Worm (Caenorhabditis elegans) whole organism, L3 larva: ENCODE data around the gene acs-11.

Source experiments
- R02D3.7 ChIP-seq: fragments of 150-350 bp; optimal IDR thresholded peaks from 2 replicates; lab custom pipeline; 2014; ENCODE audit warnings: missing biosample characterization, missing genetic modification characterization
- aly-2 ChIP-seq: fragments of 150-350 bp; optimal IDR thresholded peaks from 2 replicates; lab custom pipeline; 2014; ENCODE audit warnings: missing biosample characterization, missing genetic modification characterization
- ama-1 ChIP-seq: fragments of 150-350 bp; optimal IDR thresholded peaks from 2 replicates; lab custom pipeline; 2018
- ceh-82 ChIP-seq: fragments of 150-350 bp; optimal IDR thresholded peaks from 2 replicates; lab custom pipeline; 2014; ENCODE audit warnings: missing biosample characterization, missing genetic modification characterization
- ceh-9 ChIP-seq: sonication (generic microtip); optimal IDR thresholded peaks from 2 replicates; lab custom pipeline; 2018; ENCODE audit warnings: missing biosample characterization, missing genetic modification characterization
- egl-27 ChIP-seq: sonication (generic microtip); optimal IDR thresholded peaks from 4 replicates; lab custom pipeline; 2017; ENCODE audit warnings: missing biosample characterization, missing genetic modification reagents, missing genetic modification characterization
- elt-1 ChIP-seq: fragments of 150-350 bp; optimal IDR thresholded peaks from 2 replicates; lab custom pipeline; 2014; ENCODE audit warnings: missing biosample characterization, missing genetic modification characterization
- elt-2 ChIP-seq: sonication (generic microtip); optimal IDR thresholded peaks from 2 replicates; lab custom pipeline; 2016; ENCODE audit warnings: missing genetic modification reagents, mild to moderate bottlenecking, missing genetic modification characterization, missing compliant biosample characterization
- eor-1 ChIP-seq, 2 experiments: fragments of 150-350 bp; optimal IDR thresholded peaks; 2 replicates each; lab custom pipeline; 2014 to 2018; ENCODE audit warnings: missing biosample characterization in 2 of 2, missing genetic modification characterization in 2 of 2
- fkh-2 ChIP-seq: fragments of 150-350 bp; optimal IDR thresholded peaks from 2 replicates; lab custom pipeline; 2014; ENCODE audit warnings: missing biosample characterization, missing genetic modification reagents, missing genetic modification characterization
- fos-1 ChIP-seq: fragments of 150-350 bp; optimal IDR thresholded peaks from 2 replicates; lab custom pipeline; 2014; ENCODE audit warnings: missing biosample characterization, missing genetic modification characterization
- hmg-11 ChIP-seq: sonication (generic microtip); optimal IDR thresholded peaks from 2 replicates; lab custom pipeline; 2016; ENCODE audit warnings: missing genetic modification characterization, missing compliant biosample characterization
- jun-1 ChIP-seq: fragments of 150-350 bp; optimal IDR thresholded peaks from 2 replicates; lab custom pipeline; 2014; ENCODE audit warnings: missing biosample characterization, missing genetic modification reagents, missing genetic modification characterization
- lin-39 ChIP-seq: fragments of 150-350 bp; optimal IDR thresholded peaks from 2 replicates; lab custom pipeline; 2018; ENCODE audit warnings: missing biosample characterization, missing genetic modification reagents, missing genetic modification characterization
- lsy-12 ChIP-seq: sonication (generic microtip); optimal IDR thresholded peaks from 2 replicates; lab custom pipeline; 2016; ENCODE audit warnings: mild to moderate bottlenecking, missing genetic modification characterization, missing compliant biosample characterization
- mdl-1 ChIP-seq: fragments of 150-350 bp; optimal IDR thresholded peaks from 2 replicates; lab custom pipeline; 2014; ENCODE audit warnings: missing biosample characterization, missing genetic modification characterization
- nhr-11 ChIP-seq: fragments of 150-350 bp; optimal IDR thresholded peaks from 2 replicates; lab custom pipeline; 2014; ENCODE audit warnings: missing biosample characterization, missing genetic modification characterization
- nhr-12 ChIP-seq: fragments of 150-350 bp; optimal IDR thresholded peaks from 2 replicates; lab custom pipeline; 2014; ENCODE audit warnings: missing biosample characterization, missing genetic modification characterization
- nhr-23 ChIP-seq: fragments of 150-350 bp; optimal IDR thresholded peaks from 2 replicates; lab custom pipeline; 2014; ENCODE audit warnings: missing biosample characterization, missing genetic modification reagents, missing genetic modification characterization
- nhr-25 ChIP-seq: sonication (generic microtip); optimal IDR thresholded peaks from 2 replicates; lab custom pipeline; 2017; ENCODE audit warnings: missing biosample characterization, missing genetic modification characterization
- nhr-28 ChIP-seq: fragments of 150-350 bp; optimal IDR thresholded peaks from 2 replicates; lab custom pipeline; 2014; ENCODE audit warnings: missing biosample characterization, missing genetic modification characterization
- nhr-76 ChIP-seq: fragments of 150-350 bp; sonication (generic microtip); optimal IDR thresholded peaks from 5 replicates; lab custom pipeline; 2014; ENCODE audit warnings: missing biosample characterization, missing genetic modification characterization
- nhr-77 ChIP-seq: fragments of 150-350 bp; optimal IDR thresholded peaks from 2 replicates; lab custom pipeline; 2014; ENCODE audit warnings: missing biosample characterization, missing genetic modification characterization
- pha-4 ChIP-seq: fragments of 150-350 bp; optimal IDR thresholded peaks from 2 replicates; lab custom pipeline; 2014; ENCODE audit warnings: missing biosample characterization, missing genetic modification reagents, missing genetic modification characterization
- pqm-1 ChIP-seq: fragments of 150-350 bp; optimal IDR thresholded peaks from 2 replicates; lab custom pipeline; 2017; ENCODE audit warnings: missing biosample characterization, missing genetic modification characterization, inconsistent platforms
- sea-2 ChIP-seq: fragments of 150-350 bp; sonication (generic microtip); optimal IDR thresholded peaks from 4 replicates; lab custom pipeline; 2014; ENCODE audit warnings: missing biosample characterization, missing genetic modification reagents, missing genetic modification characterization
- skn-1 ChIP-seq: fragments of 150-350 bp; optimal IDR thresholded peaks from 2 replicates; lab custom pipeline; 2014; ENCODE audit warnings: missing biosample characterization, missing genetic modification characterization
- snpc-4 ChIP-seq: fragments of 150-350 bp; optimal IDR thresholded peaks from 2 replicates; lab custom pipeline; 2014; ENCODE audit warnings: missing biosample characterization, missing genetic modification characterization
- tbx-2 ChIP-seq: sonication (generic microtip); optimal IDR thresholded peaks from 2 replicates; lab custom pipeline; 2016; ENCODE audit warnings: mild to moderate bottlenecking, missing genetic modification characterization, missing compliant biosample characterization
- unc-39 ChIP-seq: sonication (generic microtip); optimal IDR thresholded peaks from 4 replicates; lab custom pipeline; 2017; ENCODE audit warnings: missing biosample characterization, missing genetic modification characterization
- unc-62 ChIP-seq: fragments of 150-350 bp; sonication (generic microtip); optimal IDR thresholded peaks from 4 replicates; lab custom pipeline; 2014; ENCODE audit warnings: missing biosample characterization, missing genetic modification reagents, missing genetic modification characterization
- zag-1 ChIP-seq: fragments of 150-350 bp; optimal IDR thresholded peaks from 2 replicates; lab custom pipeline; 2014; ENCODE audit warnings: missing biosample characterization, missing genetic modification characterization
- ztf-11 ChIP-seq: fragments of 150-350 bp; optimal IDR thresholded peaks from 2 replicates; lab custom pipeline; 2014; ENCODE audit warnings: missing biosample characterization, missing genetic modification characterization

Gene acs-11

DNA sequence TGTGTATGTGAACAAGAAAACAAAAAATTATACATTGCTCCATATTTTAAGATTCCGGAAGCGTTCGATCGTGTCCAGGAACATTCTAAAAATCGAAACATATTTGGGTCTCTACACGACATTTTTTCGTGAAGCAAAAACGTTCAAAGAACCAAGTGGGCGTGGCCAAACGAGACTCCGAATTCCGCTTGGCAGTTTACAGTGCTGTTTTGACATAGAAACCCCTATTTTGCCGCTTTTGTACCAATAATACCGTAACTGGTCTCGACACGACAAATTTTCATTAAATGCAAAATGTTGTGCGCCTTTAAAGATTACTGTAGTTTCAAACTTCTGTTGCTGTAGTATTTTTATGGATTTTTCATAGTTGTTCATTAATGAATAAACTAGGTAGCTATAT lies 13.7 kb downstream of the acs-11 start:
- TF ChIP-seq mdl-1 (no peak), fkh-2 (tag; lab: Kevin White, UChicago) (no peak), aly-2 (tag; lab: Kevin White, UChicago) (no peak), jun-1 (tag; lab: Kevin White, UChicago) (no peak), lin-39 (tag; lab: Kevin White, UChicago) (no peak), pqm-1 (tag; lab: Kevin White, UChicago) (no peak), elt-1 (no peak)

DNA sequence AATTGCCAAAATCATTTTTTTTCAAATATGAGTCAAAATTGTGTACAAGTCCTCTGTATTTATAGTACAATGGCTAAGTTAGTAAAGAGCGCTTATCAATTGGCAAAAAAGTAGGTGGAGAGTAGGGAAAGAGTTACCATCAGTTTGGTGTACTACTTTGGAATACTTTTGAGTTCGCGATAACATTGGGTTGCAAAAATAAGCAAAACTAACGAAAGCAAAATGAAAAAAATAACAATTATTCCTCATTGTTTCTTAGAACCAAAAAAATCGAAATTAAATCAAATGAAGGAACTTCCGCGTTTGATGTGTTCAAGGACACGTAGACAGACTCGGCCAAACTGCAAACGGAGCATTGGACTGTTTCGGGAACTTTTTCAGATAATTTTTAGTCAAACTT lies 14.8 kb downstream of the acs-11 start, which contains the start of gene C27D9.2:
TSS of gene C27D9.2 (minus strand) at position 101 of the 400 bp plus-strand sequence.
- TF ChIP-seq R02D3.7 (no peak), aly-2 (tag; lab: Kevin White, UChicago) (no peak)

DNA sequence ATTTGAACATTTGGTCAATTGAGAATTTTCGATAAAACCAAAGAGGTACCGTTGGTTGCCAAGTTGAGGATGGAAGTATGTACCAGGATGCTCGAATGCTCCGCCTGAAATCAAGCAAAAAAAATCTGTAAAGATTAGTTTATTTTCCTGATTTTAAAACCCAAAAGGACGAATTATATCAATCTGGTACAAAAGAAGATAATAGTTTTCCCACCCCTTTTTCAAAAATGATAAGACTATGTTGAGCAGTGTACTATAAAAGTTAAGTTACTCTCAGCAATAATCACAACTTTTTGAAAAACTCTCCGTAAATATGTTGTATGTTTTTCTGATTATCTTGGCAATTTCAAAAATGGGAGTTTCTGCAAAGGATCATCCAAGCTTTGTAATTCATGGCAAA lies 16.5 kb downstream of the acs-11 start, which contains the start of gene F26G1.3:
TSS of gene F26G1.3 (plus strand) at position 301 of the 400 bp plus-strand sequence.
- TF ChIP-seq tbx-2 (tag; lab: Kevin White, UChicago) (no peak), ama-1 (lab: Kevin White, UChicago) (no peak), nhr-12 (no peak), nhr-11 (tag; lab: Kevin White, UChicago) (no peak), fkh-2 (tag; lab: Kevin White, UChicago) (no peak), pqm-1 (tag; lab: Kevin White, UChicago) (no peak), lin-39 (tag; lab: Kevin White, UChicago) (no peak), lsy-12 (tag; lab: Kevin White, UChicago) (no peak), nhr-23 (no peak), snpc-4 (tag; lab: Kevin White, UChicago) (no peak), egl-27 (tag; lab: Kevin White, UChicago) (no peak)

DNA sequence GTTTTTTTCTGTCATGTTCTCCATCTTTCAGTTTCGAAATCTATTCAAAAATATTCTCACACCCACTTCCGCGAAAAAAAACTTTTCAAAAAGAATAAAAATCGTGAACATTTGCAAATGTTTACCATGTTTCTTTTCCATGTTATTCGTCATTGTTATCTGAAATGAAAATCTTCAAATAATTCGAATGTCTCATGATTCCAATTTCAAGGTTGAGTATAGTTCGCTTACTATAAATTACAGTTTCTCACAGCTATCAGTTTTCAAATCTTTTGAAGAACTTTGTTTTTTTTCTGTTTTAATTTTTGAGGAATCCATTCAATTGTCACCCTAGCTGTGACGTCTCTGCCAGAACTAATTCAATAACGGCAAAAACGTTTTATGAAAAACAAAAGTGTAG lies 17.9 kb downstream of the acs-11 start:
- peak; percentile 93 for TF ChIP-seq elt-1
- peak; percentile 52 for TF ChIP-seq nhr-25
- no peak for TF ChIP-seq nhr-11 (tag; lab: Kevin White, UChicago)

DNA sequence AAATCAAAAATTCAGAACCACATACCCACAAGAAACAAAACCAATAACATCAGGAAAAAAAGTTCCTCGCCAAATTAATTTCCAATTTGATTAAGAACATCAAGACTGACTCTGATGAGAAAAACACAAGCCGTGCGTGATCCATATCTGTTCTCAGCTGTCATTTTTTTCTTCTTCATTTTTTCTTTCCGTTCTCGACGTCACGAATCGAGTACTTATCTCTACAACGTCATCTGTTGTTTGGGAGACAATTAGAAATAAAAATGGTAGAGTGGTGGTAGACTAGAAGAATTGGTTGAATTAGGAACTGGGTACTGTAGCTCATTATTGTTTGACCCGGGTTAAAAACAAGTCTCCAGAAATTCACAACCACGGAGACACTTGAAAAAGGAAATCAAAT lies 19.1 kb downstream of the acs-11 start:
- TF ChIP-seq nhr-12 (no peak), nhr-23 (no peak), elt-1 (peak; percentile 76), skn-1 (tag; lab: Kevin White, UChicago) (no peak), pha-4 (tag; lab: Kevin White, UChicago) (no peak), fos-1 (no peak), nhr-76 (no peak), ztf-11 (no peak), unc-39 (tag; lab: Kevin White, UChicago) (no peak)

- TF ChIP-seq elt-1 (peak; percentile 20), nhr-25 (peak; percentile 13), elt-2 (tag; lab: Kevin White, UChicago) (no peak)
- TF ChIP-seq, all 47 proteins: peak for 2
Observed at ce11 chrII:4762574-4763285, 20.8 kb downstream of the acs-11 start, which contains the start of gene F26G1.2. Gene F26G1.2, plus strand, starts transcription at chrII:4763081.

ce11 chrII:4766284-4766683 lies 24.3 kb downstream of the acs-11 start, which contains the start of gene ttm-2:
Gene ttm-2, minus strand, starts transcription at chrII:4766384.
- TF ChIP-seq hmg-11 (tag; lab: Kevin White, UChicago) (no peak), unc-62 (no peak), sea-2 (GFP tag; lab: Kevin White, UChicago) (no peak), ceh-9 (tag; lab: Kevin White, UChicago) (no peak), nhr-77 (tag; lab: Kevin White, UChicago) (no peak), mdl-1 (no peak), pqm-1 (tag; lab: Kevin White, UChicago) (no peak), egl-27 (tag; lab: Kevin White, UChicago) (no peak), ceh-82 (tag; lab: Kevin White, UChicago) (no peak), eor-1 (tag; optimal IDR thresholded peaks at IDR 0.05; lab: Kevin White, UChicago) (no peak), elt-2 (tag; lab: Kevin White, UChicago) (no peak), nhr-28 (no peak), zag-1 (no peak), lsy-12 (tag; lab: Kevin White, UChicago) (no peak), snpc-4 (tag; lab: Kevin White, UChicago) (no peak)
